Worm (Caenorhabditis elegans): ENCODE results near the gene unc-43.
A peak's percentile ranks its signal among the peaks of the same experiment; 100 is the strongest.

unc-43 gene

DNA sequence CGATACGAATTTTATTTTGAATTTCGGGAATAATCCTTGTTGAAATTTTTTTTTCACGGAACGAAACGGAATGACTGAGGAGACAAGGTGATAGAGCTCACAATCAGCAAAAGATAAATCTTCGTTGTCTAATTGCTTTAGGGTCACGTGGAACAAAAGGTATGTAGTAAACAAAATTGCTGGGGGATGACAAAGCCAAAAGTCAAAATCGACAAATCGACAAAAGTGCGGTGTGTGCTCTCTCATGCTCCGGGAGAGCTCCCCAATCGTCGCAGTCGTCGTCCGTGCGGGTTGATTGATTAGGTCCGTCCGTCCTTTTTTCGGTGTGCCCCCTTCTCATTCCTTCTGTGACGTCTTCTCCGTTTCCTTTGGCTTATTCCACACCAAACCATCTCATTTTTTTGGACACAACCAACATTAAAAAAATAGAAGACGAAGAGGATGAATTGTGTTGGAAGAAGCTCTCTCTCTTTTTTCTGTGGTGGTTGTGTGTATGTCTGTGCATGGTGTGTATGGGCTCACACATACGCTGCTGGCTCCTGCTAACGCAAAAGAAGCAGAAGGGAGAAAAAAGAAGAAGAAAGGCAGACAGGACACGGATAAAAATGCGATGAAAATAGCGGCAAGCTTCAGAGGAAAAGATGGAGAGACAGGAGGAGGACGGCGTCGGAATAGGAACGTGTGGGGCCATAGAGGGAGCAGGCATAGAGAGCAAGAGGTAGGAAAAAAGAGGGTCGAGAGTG is 8.2 kb downstream of the unc-43 start (continued):
- TF ChIP-seq ztf-11 (tag; optimal IDR thresholded peaks at IDR 0.05) (peak in 1 of 2 experiments; percentile 27), lin-14 (GFP tag; optimal IDR thresholded peaks at IDR 0.05) (peak; percentile 9), snpc-4 (tag; optimal IDR thresholded peaks at IDR 0.05) (no peak)

DNA sequence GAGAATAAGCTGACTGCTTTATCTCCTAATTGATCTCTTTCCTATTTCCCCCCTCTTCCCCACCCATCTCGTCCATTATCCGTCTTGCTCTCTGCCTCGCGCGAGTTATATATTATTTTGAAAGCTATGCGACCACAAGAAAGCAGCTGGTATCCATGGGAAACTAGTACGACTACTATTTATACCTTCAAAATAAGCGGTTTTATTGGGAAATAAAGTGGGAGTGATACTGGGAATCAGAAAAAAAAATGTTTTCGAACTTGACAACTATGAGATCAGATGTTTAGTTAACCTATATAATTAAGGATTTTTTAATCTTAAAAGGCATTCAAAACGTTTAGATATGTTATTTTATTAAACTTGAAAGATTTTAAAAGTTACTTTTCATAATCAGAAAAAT is 10.3 kb downstream of the unc-43 start:
- no peak for TF ChIP-seq nhr-20 (tag; optimal IDR thresholded peaks at IDR 0.05)
- TF ChIP-seq efl-3 (GFP tag; optimal IDR thresholded peaks at IDR 0.05), result no peak
- no peak for TF ChIP-seq nhr-77 (tag; optimal IDR thresholded peaks at IDR 0.05)
- no peak for TF ChIP-seq lin-35 (GFP tag; optimal IDR thresholded peaks at IDR 0.05)
- TF ChIP-seq fkh-10 (GFP tag; optimal IDR thresholded peaks at IDR 0.05), result no peak
- TF ChIP-seq mab-9 (GFP tag; IDR thresholded peaks at IDR 0.05), result no peak
- no peak for TF ChIP-seq ceh-8 (GFP tag; optimal IDR thresholded peaks at IDR 0.05)
- TF ChIP-seq nhr-71 (tag; optimal IDR thresholded peaks at IDR 0.05), result peak; percentile 68
- no peak for TF ChIP-seq ces-1 (GFP tag; optimal IDR thresholded peaks at IDR 0.05)
- TF ChIP-seq sox-4 (tag; optimal IDR thresholded peaks at IDR 0.05), result peak; percentile 3
- TF ChIP-seq dsc-1 (tag; optimal IDR thresholded peaks at IDR 0.05), result peak; percentile 80
- no peak for TF ChIP-seq vab-15 (tag; optimal IDR thresholded peaks at IDR 0.05)
- no peak for TF ChIP-seq unc-86 (tag; optimal IDR thresholded peaks at IDR 0.05)
- peak; percentile 86 for TF ChIP-seq fkh-8 (tag; optimal IDR thresholded peaks at IDR 0.05)
- no peak for TF ChIP-seq skn-1 (tag; optimal IDR thresholded peaks at IDR 0.05)
- peak; percentile 46 for TF ChIP-seq pax-3 (tag; optimal IDR thresholded peaks at IDR 0.05)
- no peak for TF ChIP-seq zip-4 (GFP tag; optimal IDR thresholded peaks at IDR 0.05)
- TF ChIP-seq elt-2 (tag; optimal IDR thresholded peaks at IDR 0.05), result no peak
- no peak for TF ChIP-seq ztf-11 (tag; optimal IDR thresholded peaks at IDR 0.05)
- no peak for TF ChIP-seq aha-1 (tag; optimal IDR thresholded peaks at IDR 0.05)
- TF ChIP-seq nhr-11 (tag; optimal IDR thresholded peaks at IDR 0.05), result no peak
- peak; percentile 29 for TF ChIP-seq hlh-4 (tag; optimal IDR thresholded peaks at IDR 0.05)
- peak in 1 of 2 experiments; percentile 22 for TF ChIP-seq lsy-2 (tag; optimal IDR thresholded peaks at IDR 0.05)
- TF ChIP-seq ztf-4 (tag; optimal IDR thresholded peaks at IDR 0.05), result no peak
- no peak for TF ChIP-seq elt-3 (tag; optimal IDR thresholded peaks at IDR 0.05)
- no peak for TF ChIP-seq pag-3 (tag; optimal IDR thresholded peaks at IDR 0.05; ENCODE audit: borderline replicate concordance, insufficient read depth)
- no peak for TF ChIP-seq nhr-237 (tag; optimal IDR thresholded peaks at IDR 0.05)
- TF ChIP-seq efl-1 (optimal IDR thresholded peaks at IDR 0.05), result no peak
- no peak for TF ChIP-seq efl-1 (GFP tag; optimal IDR thresholded peaks at IDR 0.05 in 1 of 2)
- TF ChIP-seq snu-23 (GFP tag; optimal IDR thresholded peaks at IDR 0.05), result no peak
- no peak for TF ChIP-seq grh-1 (GFP tag; IDR thresholded peaks at IDR 0.05)
- TF ChIP-seq sup-37 (GFP tag; optimal IDR thresholded peaks at IDR 0.05), result no peak
- TF ChIP-seq aly-2 (tag; optimal IDR thresholded peaks at IDR 0.05), result no peak
- TF ChIP-seq unc-98 (GFP tag; IDR thresholded peaks at IDR 0.05), result no peak
- TF ChIP-seq lin-14 (GFP tag; optimal IDR thresholded peaks at IDR 0.05), result peak; percentile 25
- no peak for TF ChIP-seq snpc-4 (tag; optimal IDR thresholded peaks at IDR 0.05)
- no peak for TF ChIP-seq nhr-85 (tag)
- TF ChIP-seq nhr-12 (tag; optimal IDR thresholded peaks at IDR 0.05), result no peak
- TF ChIP-seq xbp-1 (tag; optimal IDR thresholded peaks at IDR 0.05), result no peak
- no peak for TF ChIP-seq nhr-19 (GFP tag; conservative IDR thresholded peaks at IDR 0.05)
- peak; percentile 57 for TF ChIP-seq nhr-47 (tag; optimal IDR thresholded peaks at IDR 0.05)
- peak; percentile 4 for TF ChIP-seq swsn-7 (tag; optimal IDR thresholded peaks at IDR 0.05)
